Fruit fly (Drosophila melanogaster): ENCODE results near the gene futsch.

Gene futsch

dm6 chrX:1478276-1479122, 69.6 kb downstream of the futsch start, which contains the start of gene rush (continued):
- TF ChIP-seq Oli (tag; optimal IDR thresholded peaks at IDR 0.05) = no peak
- TF ChIP-seq CG11085 (GFP tag; IDR thresholded peaks at IDR 0.05) = no peak
- TF ChIP-seq CG13296 (GFP tag; optimal IDR thresholded peaks at IDR 0.05) = peak; percentile 6
- peak; percentile 46 for TF ChIP-seq her (GFP tag; optimal IDR thresholded peaks at IDR 0.05)
- peak; percentile 59 for TF ChIP-seq sens (GFP tag)
- TF ChIP-seq slbo (GFP tag; IDR thresholded peaks at IDR 0.05) = peak; percentile 74
- no peak for TF ChIP-seq CG3281 (GFP tag; optimal IDR thresholded peaks at IDR 0.05)
- peak; percentile 63 for TF ChIP-seq lilli (GFP tag; optimal IDR thresholded peaks at IDR 0.05)
- peak; percentile 85 for TF ChIP-seq gfzf (GFP tag; optimal IDR thresholded peaks at IDR 0.05)
- TF ChIP-seq Sry-β (GFP tag; optimal IDR thresholded peaks at IDR 0.05) = no peak
- TF ChIP-seq CG13424 (tag; optimal IDR thresholded peaks at IDR 0.05) = peak; percentile 25
- peak; percentile 88 for TF ChIP-seq cg (GFP tag; optimal IDR thresholded peaks at IDR 0.05)
- TF ChIP-seq Doc2 (GFP tag; IDR thresholded peaks at IDR 0.05) = no peak
- TF ChIP-seq hbn (GFP tag; IDR thresholded peaks at IDR 0.05; ENCODE audit: partially characterized antibody) = no peak
- no peak for TF ChIP-seq sna (GFP tag; IDR thresholded peaks at IDR 0.05; ENCODE audit: partially characterized antibody)
- no peak for TF ChIP-seq Gsc (GFP tag; IDR thresholded peaks at IDR 0.05)
- no peak for TF ChIP-seq sens-2 (GFP tag; IDR thresholded peaks at IDR 0.05)
- no peak for TF ChIP-seq CG9215 (GFP tag; IDR thresholded peaks at IDR 0.05)
- peak; percentile 22 for TF ChIP-seq CG4424 (GFP tag; optimal IDR thresholded peaks at IDR 0.05)
- TF ChIP-seq Hmr (GFP tag; optimal IDR thresholded peaks at IDR 0.05) = peak; percentile 56
- TF ChIP-seq Jarid2 (GFP tag; optimal IDR thresholded peaks at IDR 0.05) = no peak
- TF ChIP-seq CG6765 (GFP tag; optimal IDR thresholded peaks at IDR 0.05) = no peak
- TF ChIP-seq CG18599 (GFP tag; optimal IDR thresholded peaks at IDR 0.05) = peak; percentile 41
- no peak for TF ChIP-seq jigr1 (GFP tag; IDR thresholded peaks at IDR 0.05)
- TF ChIP-seq emc (GFP tag; optimal IDR thresholded peaks at IDR 0.05) = peak; percentile 15
- TF ChIP-seq klu (GFP tag; IDR thresholded peaks at IDR 0.05) = no peak
- TF ChIP-seq CG10209 (GFP tag; optimal IDR thresholded peaks at IDR 0.05) = no peak
- 0 out of 3 replicates have a peak, but pooled peaks have one; percentile 24 for TF ChIP-seq CG17361 (GFP tag; IDR thresholded peaks at IDR 0.05)
- TF ChIP-seq B-H2 (GFP tag; optimal IDR thresholded peaks at IDR 0.05) = peak; percentile 2
- TF ChIP-seq Ptx1 (GFP tag; IDR thresholded peaks at IDR 0.05) = peak; percentile 23; the same call in 1 of the 2 replicates
- TF ChIP-seq Hr39 (optimal IDR thresholded peaks at IDR 0.05) = no peak
- peak; percentile 8 for TF ChIP-seq Mad (GFP tag; optimal IDR thresholded peaks at IDR 0.05)
- no peak for TF ChIP-seq Dek (tag; optimal IDR thresholded peaks at IDR 0.05)
- TF ChIP-seq CG17359 (tag; optimal IDR thresholded peaks at IDR 0.05) = no peak
- TF ChIP-seq jumu (GFP tag; optimal IDR thresholded peaks at IDR 0.05) = peak; percentile 15
- TF ChIP-seq CG18011 (GFP tag; optimal IDR thresholded peaks at IDR 0.05) = no peak
- TF ChIP-seq CG9797 (GFP tag; optimal IDR thresholded peaks at IDR 0.05) = peak; percentile 80
- TF ChIP-seq CG9817 (tag; optimal IDR thresholded peaks at IDR 0.05) = peak; percentile 35
- TF ChIP-seq Ssrp (tag; optimal IDR thresholded peaks at IDR 0.05) = no peak
- TF ChIP-seq nmo (GFP tag; optimal IDR thresholded peaks at IDR 0.05) = peak; percentile 5
- no peak for TF ChIP-seq Oaz (GFP tag; IDR thresholded peaks at IDR 0.05)
- no peak for TF ChIP-seq Atf6 (GFP tag; IDR thresholded peaks at IDR 0.05)
- no peak for TF ChIP-seq CG13894 (tag; optimal IDR thresholded peaks at IDR 0.05)
- TF ChIP-seq Adf1 (GFP tag; IDR thresholded peaks at IDR 0.05) = no peak
- peak; percentile 3 for TF ChIP-seq CG13624 (GFP tag; optimal IDR thresholded peaks at IDR 0.05)
- TF ChIP-seq mam (GFP tag; optimal IDR thresholded peaks at IDR 0.05) = peak; percentile 56
- TF ChIP-seq trem (tag; optimal IDR thresholded peaks at IDR 0.05) = peak; percentile 5
- no peak for TF ChIP-seq CG15479 (GFP tag; optimal IDR thresholded peaks at IDR 0.05)
- no peak for TF ChIP-seq CG10565 (GFP tag; optimal IDR thresholded peaks at IDR 0.05)
- TF ChIP-seq hth (optimal IDR thresholded peaks at IDR 0.05) = no peak

Data from whole organism, embryonic.